Worm (Caenorhabditis elegans): Measurements from ENCODE around the gene top-3.

top-3 gene

ce11 chrIII:11939238-11939637 is 20.7 kb downstream of the top-3 start:
- peak; percentile 58; the same call in 1 of the 2 replicates for TF ChIP-seq F33H1.4 (GFP tag; IDR thresholded peaks at IDR 0.05)

- no peak for TF ChIP-seq lin-26 (GFP tag; IDR thresholded peaks at IDR 0.05)
- no peak for TF ChIP-seq K11D2.4 (GFP tag; IDR thresholded peaks at IDR 0.05)
- TF ChIP-seq ZK185.1 (tag; optimal IDR thresholded peaks at IDR 0.05; ENCODE audit: poor library complexity, severe bottlenecking) = no peak
- TF ChIP-seq chd-7 (tag; optimal IDR thresholded peaks at IDR 0.05) = no peak
- TF ChIP-seq ceh-40 (GFP tag; IDR thresholded peaks at IDR 0.05) = no peak
- TF ChIP-seq dpl-1 (GFP tag; optimal IDR thresholded peaks at IDR 0.05) = no peak
- TF ChIP-seq F52B5.7 (tag; optimal IDR thresholded peaks at IDR 0.05) = no peak
- TF ChIP-seq ets-4 (GFP tag; optimal IDR thresholded peaks at IDR 0.05) = no peak
- TF ChIP-seq akir-1 (GFP tag; optimal IDR thresholded peaks at IDR 0.05) = no peak
- no peak for TF ChIP-seq repo-1 (tag; optimal IDR thresholded peaks at IDR 0.05)
- TF ChIP-seq dpff-1 (tag; optimal IDR thresholded peaks at IDR 0.05) = no peak
- TF ChIP-seq rec-8 (tag; optimal IDR thresholded peaks at IDR 0.05) = no peak
- no peak for TF ChIP-seq nhr-90 (tag; optimal IDR thresholded peaks at IDR 0.05)
- TF ChIP-seq nfya-1 (tag; optimal IDR thresholded peaks at IDR 0.05; ENCODE audit: borderline replicate concordance, insufficient read depth) = no peak
- no peak for TF ChIP-seq T26A5.8 (tag; optimal IDR thresholded peaks at IDR 0.05)
- no peak for TF ChIP-seq pbrm-1 (GFP tag; IDR thresholded peaks at IDR 0.05)
- TF ChIP-seq hrde-1 (tag; optimal IDR thresholded peaks at IDR 0.05; ENCODE audit: borderline replicate concordance) = no peak
- no peak for TF ChIP-seq F33H1.4 (GFP tag; IDR thresholded peaks at IDR 0.05)
- TF ChIP-seq him-1 (tag; optimal IDR thresholded peaks at IDR 0.05) = no peak
Observed at ce11 chrIII:11938525-11938924, 21.5 kb downstream of the top-3 start.

ce11 chrIII:11937911-11938310 is 22.1 kb downstream of the top-3 start:
- TF ChIP-seq cebp-2 (GFP tag; IDR thresholded peaks at IDR 0.05) (no peak), F57A8.1 (GFP tag; optimal IDR thresholded peaks at IDR 0.05) (no peak), snpc-1.1 (tag; optimal IDR thresholded peaks at IDR 0.05; ENCODE audit: insufficient read depth) (no peak), zfh-2 (GFP tag; conservative IDR thresholded peaks at IDR 0.05) (0 out of 2 replicates have a peak, but pooled peaks have one; percentile 22), sptf-2 (GFP tag; optimal IDR thresholded peaks at IDR 0.05) (no peak), nfyb-1 (GFP tag; IDR thresholded peaks at IDR 0.05) (no peak)

- no peak for TF ChIP-seq F37B4.10 (GFP tag; IDR thresholded peaks at IDR 0.05)
- TF ChIP-seq zfh-2 (GFP tag; conservative IDR thresholded peaks at IDR 0.05) = peak; percentile 87
- peak; percentile 59; the same call in 1 of the 2 replicates for TF ChIP-seq egrh-3 (GFP tag; IDR thresholded peaks at IDR 0.05)
Observed at ce11 chrIII:11936668-11937276, 23.2 kb downstream of the top-3 start.

ce11 chrIII:11935948-11936280 is 24.1 kb downstream of the top-3 start:
- TF ChIP-seq somi-1 (GFP tag; optimal IDR thresholded peaks at IDR 0.05) = no peak
- TF ChIP-seq dox-1 (GFP tag; IDR thresholded peaks at IDR 0.05) = no peak
- TF ChIP-seq rcor-1 (GFP tag; IDR thresholded peaks at IDR 0.05) = no peak
- no peak for TF ChIP-seq nfya-1 (tag; optimal IDR thresholded peaks at IDR 0.05; ENCODE audit: borderline replicate concordance, insufficient read depth)
- peak; percentile 53; the same call in 1 of the 2 replicates for TF ChIP-seq hmg-1.2 (GFP tag; IDR thresholded peaks at IDR 0.05)
- no peak for TF ChIP-seq nhr-120 (GFP tag; IDR thresholded peaks at IDR 0.05)
- no peak for TF ChIP-seq Y67H2A.10 (GFP tag; conservative IDR thresholded peaks at IDR 0.05)
- no peak for TF ChIP-seq zim-3 (tag; optimal IDR thresholded peaks at IDR 0.05)
- TF ChIP-seq unc-130 (GFP tag; optimal IDR thresholded peaks at IDR 0.05) = no peak
- TF ChIP-seq F23B12.7 (tag; optimal IDR thresholded peaks at IDR 0.05; ENCODE audit: insufficient read depth) = no peak
- no peak for TF ChIP-seq Y79H2A.3 (GFP tag; conservative IDR thresholded peaks at IDR 0.05)
- no peak for TF ChIP-seq ets-4 (GFP tag; optimal IDR thresholded peaks at IDR 0.05)
- TF ChIP-seq ztf-25 (GFP tag; IDR thresholded peaks at IDR 0.05) = no peak
- TF ChIP-seq F52B5.7 (tag; optimal IDR thresholded peaks at IDR 0.05) = no peak
- no peak for TF ChIP-seq F49E8.2 (tag; optimal IDR thresholded peaks at IDR 0.05; ENCODE audit: insufficient read depth)
- TF ChIP-seq madf-6 (GFP tag; IDR thresholded peaks at IDR 0.05) = no peak
- peak; percentile 38 for TF ChIP-seq K12H6.12 (tag; optimal IDR thresholded peaks at IDR 0.05)
- no peak for TF ChIP-seq dpl-1 (GFP tag; optimal IDR thresholded peaks at IDR 0.05)

Data from whole organism, young adult.